Worm (Caenorhabditis elegans) whole organism, young adult: Measurements from ENCODE around the gene sco-1.

Experiments used
- D2030.7 ChIP-seq: fragments of 200-800 bp; sonication (Bioruptor generic); IDR thresholded peaks from 2 replicates; pipeline ENCODE4 v1.3.6; 2022; ENCODE audit warnings: missing genetic modification reagents, missing genetic modification characterization, missing compliant biosample characterization
- F22D6.2 ChIP-seq: sonication (generic microtip); optimal IDR thresholded peaks from 2 replicates; lab custom pipeline; 2016; ENCODE audit warnings: mild to moderate bottlenecking, missing genetic modification characterization, missing compliant biosample characterization
- F33H1.4 ChIP-seq: fragments of 200-800 bp; sonication (Bioruptor generic); IDR thresholded peaks from 2 replicates; pipeline ENCODE4 v1.3.6; 2022; ENCODE audit warnings: missing genetic modification reagents, missing genetic modification characterization, missing compliant biosample characterization
- F39B2.1 ChIP-seq: fragments of 200-800 bp; sonication (Bioruptor generic); IDR thresholded peaks from 2 replicates; pipeline ENCODE4 v1.3.6; 2022; ENCODE audit warnings: missing genetic modification reagents, missing genetic modification characterization, missing compliant biosample characterization
- F52B5.7 ChIP-seq: sonication (generic microtip); optimal IDR thresholded peaks from 2 replicates; lab custom pipeline; 2016; ENCODE audit warnings: mild to moderate bottlenecking, missing genetic modification characterization, missing compliant biosample characterization
- T07F8.4 ChIP-seq: sonication (generic microtip); optimal IDR thresholded peaks from 2 replicates; lab custom pipeline; 2016; ENCODE audit warnings: mild to moderate bottlenecking, missing genetic modification characterization, moderate library complexity, missing compliant biosample characterization
- akir-1 ChIP-seq: fragments of 200-800 bp; sonication (Bioruptor generic); optimal IDR thresholded peaks from 2 replicates; lab custom pipeline; 2018; ENCODE audit warnings: mild to moderate bottlenecking, missing genetic modification characterization, moderate library complexity, missing compliant biosample characterization
- aptf-3 ChIP-seq: fragments of 200-800 bp; sonication (Bioruptor generic); IDR thresholded peaks from 2 replicates; pipeline ENCODE4 v1.3.6; 2022; ENCODE audit warnings: missing genetic modification characterization, missing compliant biosample characterization
- attf-3 ChIP-seq: fragments of 200-800 bp; sonication (Bioruptor generic); conservative IDR thresholded peaks from 2 replicates; pipeline ENCODE4 v1.3.6; 2022; ENCODE audit warnings: missing genetic modification reagents, missing genetic modification characterization, missing compliant biosample characterization
- attf-5 ChIP-seq: fragments of 200-800 bp; sonication (Bioruptor generic); optimal IDR thresholded peaks from 2 replicates; lab custom pipeline; 2018; ENCODE audit warnings: mild to moderate bottlenecking, missing genetic modification characterization, missing compliant biosample characterization
- cebp-2 ChIP-seq: fragments of 200-800 bp; sonication (Bioruptor generic); IDR thresholded peaks from 2 replicates; pipeline ENCODE4 v1.3.6; 2022; ENCODE audit warnings: missing genetic modification characterization, missing compliant biosample characterization
- ceh-58 ChIP-seq: fragments of 200-800 bp; sonication (Bioruptor generic); IDR thresholded peaks from 2 replicates; pipeline ENCODE4 v1.3.6; 2022; ENCODE audit warnings: missing genetic modification characterization, missing compliant biosample characterization
- ceh-91 ChIP-seq: fragments of 200-800 bp; sonication (Bioruptor generic); IDR thresholded peaks from 2 replicates; pipeline ENCODE4 v1.3.6; 2022; ENCODE audit warnings: missing genetic modification reagents, missing genetic modification characterization, missing compliant biosample characterization
- egl-44 ChIP-seq: fragments of 200-800 bp; sonication (Bioruptor generic); IDR thresholded peaks from 2 replicates; pipeline ENCODE4 v1.3.6; 2022; ENCODE audit warnings: missing genetic modification reagents, missing genetic modification characterization, missing compliant biosample characterization
- ekl-4 ChIP-seq: fragments of 200-800 bp; sonication (Bioruptor generic); IDR thresholded peaks from 2 replicates; pipeline ENCODE4 v1.3.6; 2022; ENCODE audit warnings: missing genetic modification reagents, missing genetic modification characterization, missing compliant biosample characterization
- gei-17 ChIP-seq: fragments of 200-800 bp; sonication (Bioruptor generic); optimal IDR thresholded peaks from 2 replicates; lab custom pipeline; 2018; ENCODE audit warnings: mild to moderate bottlenecking, missing genetic modification characterization, missing compliant biosample characterization
- hmg-20 ChIP-seq: fragments of 200-800 bp; sonication (Bioruptor generic); IDR thresholded peaks from 2 replicates; pipeline ENCODE4 v1.3.6; 2022; ENCODE audit warnings: missing genetic modification reagents, missing genetic modification characterization, missing compliant biosample characterization
- let-526 ChIP-seq: fragments of 200-800 bp; sonication (Bioruptor generic); IDR thresholded peaks from 2 replicates; pipeline ENCODE4 v1.3.6; 2022; ENCODE audit warnings: missing genetic modification reagents, missing genetic modification characterization, missing compliant biosample characterization
- let-607 ChIP-seq, 2 experiments: fragments of 200-800 bp in 1 of 2; sonication (Bioruptor generic) in 1 of 2; sonication (generic microtip) in 1 of 2; optimal IDR thresholded peaks; 2 replicates each; lab custom pipeline; 2016 to 2018; ENCODE audit warnings: mild to moderate bottlenecking in 2 of 2, missing compliant biosample characterization in 2 of 2, missing genetic modification characterization in 2 of 2, moderate library complexity in 2 of 2, missing genotype in 1 of 2
- mcd-1 ChIP-seq: fragments of 200-800 bp; sonication (Bioruptor generic); IDR thresholded peaks from 2 replicates; pipeline ENCODE4 v1.3.6; 2022; ENCODE audit warnings: missing genetic modification reagents, missing genetic modification characterization, missing compliant biosample characterization
- mel-28 ChIP-seq: sonication (generic microtip); optimal IDR thresholded peaks from 2 replicates; lab custom pipeline; 2016; ENCODE audit warnings: borderline replicate concordance, mild to moderate bottlenecking, missing genetic modification characterization, missing compliant biosample characterization
- nfyb-1 ChIP-seq: fragments of 200-800 bp; sonication (Bioruptor generic); IDR thresholded peaks from 2 replicates; pipeline ENCODE4 v1.3.6; 2022; ENCODE audit warnings: missing genetic modification reagents, missing genetic modification characterization, missing compliant biosample characterization
- pbrm-1 ChIP-seq: fragments of 200-800 bp; sonication (Bioruptor generic); IDR thresholded peaks from 2 replicates; pipeline ENCODE4 v1.3.6; 2022; ENCODE audit warnings: missing genetic modification reagents, missing genetic modification characterization, missing compliant biosample characterization
- rpc-1 ChIP-seq, 2 experiments: fragments of 150-350 bp in 1 of 2; sonication (generic microtip) in 1 of 2; optimal IDR thresholded peaks; 2 replicates each; lab custom pipeline; 2014 to 2018; ENCODE audit warnings: missing biosample characterization in 1 of 2, missing genetic modification characterization in 1 of 2, missing genetic modification reagents in 1 of 2, missing genotype in 1 of 2
- sdz-38 ChIP-seq: sonication (generic microtip); optimal IDR thresholded peaks from 2 replicates; lab custom pipeline; 2016; ENCODE audit warnings: missing genotype, missing genetic modification characterization, missing compliant biosample characterization
- snpc-1.3 ChIP-seq: sonication (generic microtip); optimal IDR thresholded peaks from 2 replicates; lab custom pipeline; 2017; ENCODE audit warnings: missing genetic modification characterization, mild to moderate bottlenecking, missing compliant biosample characterization, antibody characterized with exemption, moderate library complexity, missing genotype, missing genetic modification reagents; ENCODE audit not compliant: insufficient read depth
- snpc-3.4 ChIP-seq: sonication (generic microtip); optimal IDR thresholded peaks from 2 replicates; lab custom pipeline; 2017; ENCODE audit warnings: missing genetic modification characterization, mild to moderate bottlenecking, missing compliant biosample characterization, antibody characterized with exemption, moderate library complexity, missing genotype, missing genetic modification reagents
- tbx-9 ChIP-seq: sonication (generic microtip); optimal IDR thresholded peaks from 2 replicates; lab custom pipeline; 2016; ENCODE audit warnings: borderline replicate concordance, missing genetic modification characterization, inconsistent platforms, missing compliant biosample characterization
- xnd-1 ChIP-seq: sonication (generic microtip); optimal IDR thresholded peaks from 2 replicates; lab custom pipeline; 2016; ENCODE audit warnings: missing genotype, missing genetic modification reagents, missing genetic modification characterization, missing compliant biosample characterization
- ztf-18 ChIP-seq: sonication (generic microtip); optimal IDR thresholded peaks from 2 replicates; lab custom pipeline; 2016; ENCODE audit warnings: missing genotype, mild to moderate bottlenecking, missing genetic modification characterization, missing compliant biosample characterization
- ztf-25 ChIP-seq: fragments of 200-800 bp; sonication (Bioruptor generic); IDR thresholded peaks from 2 replicates; pipeline ENCODE4 v1.3.6; 2022; ENCODE audit warnings: missing genetic modification reagents, missing genetic modification characterization, missing compliant biosample characterization

Gene sco-1

ce11 chrII:4281743-4282142 lies 17.7 kb upstream of the sco-1 start, which contains the start of gene C01F1.5:
TSS of gene C01F1.5 (minus strand) at chrII:4281845.
- TF ChIP-seq ceh-58 (GFP tag; lab: Robert Waterston, UW), result no peak
- no peak for TF ChIP-seq akir-1 (GFP tag; lab: Kevin White, UChicago)
- no peak for TF ChIP-seq F22D6.2 (tag; lab: Kevin White, UChicago)
- peak; percentile 5 for TF ChIP-seq snpc-3.4
- TF ChIP-seq, all 124 proteins: peak for 1

ce11 chrII:4284305-4285193 lies 14.9 kb upstream of the sco-1 start:
- TF ChIP-seq nfyb-1, result peak; percentile 66; the same call in 1 of the 2 replicates
- no peak for TF ChIP-seq snpc-1.3 (tag; lab: Kevin White, UChicago)
- TF ChIP-seq let-607 (tag; optimal IDR thresholded peaks at IDR 0.05; lab: Kevin White, UChicago), result no peak
- TF ChIP-seq gei-17, result no peak
- TF ChIP-seq ekl-4, result no peak
- TF ChIP-seq egl-44, result no peak
- no peak for TF ChIP-seq tbx-9 (tag; lab: Kevin White, UChicago)
- no peak for TF ChIP-seq F39B2.1

- TF ChIP-seq nfyb-1 (0 out of 2 replicates have a peak, but pooled peaks have one; percentile 31), sdz-38 (tag; lab: Kevin White, UChicago) (no peak)
These were observed 12.5 kb upstream of the sco-1 start for ce11 chrII:4286921-4287320.

- TF ChIP-seq mel-28, result no peak
- TF ChIP-seq cebp-2 (GFP tag; lab: Robert Waterston, UW), result no peak
- TF ChIP-seq ztf-25 (GFP tag; lab: Robert Waterston, UW), result no peak
- TF ChIP-seq mcd-1 (GFP tag; lab: Robert Waterston, UW), result no peak
- TF ChIP-seq T07F8.4 (tag; lab: Kevin White, UChicago), result no peak
- no peak for TF ChIP-seq F52B5.7 (tag; lab: Kevin White, UChicago)
- TF ChIP-seq hmg-20 (GFP tag; lab: Robert Waterston, UW), result no peak
- no peak for TF ChIP-seq let-526 (GFP tag; lab: Robert Waterston, UW)
- no peak for TF ChIP-seq F33H1.4 (GFP tag; lab: Robert Waterston, UW)
- no peak for TF ChIP-seq pbrm-1
- TF ChIP-seq snpc-3.4, result no peak
- no peak for TF ChIP-seq attf-5 (GFP tag; lab: Kevin White, UChicago)
- no peak for TF ChIP-seq rpc-1 (optimal IDR thresholded peaks at IDR 0.05; lab: Kevin White, UChicago)
- TF ChIP-seq rpc-1 (tag; optimal IDR thresholded peaks at IDR 0.05; lab: Kevin White, UChicago), result no peak
- TF ChIP-seq F22D6.2 (tag; lab: Kevin White, UChicago), result no peak
- no peak for TF ChIP-seq aptf-3 (GFP tag; lab: Robert Waterston, UW)
These were observed 11.3 kb upstream of the sco-1 start, which contains the start of gene C01F1.6 for ce11 chrII:4288111-4288510. TSS of gene C01F1.6 (minus strand) at chrII:4288211.

ce11 chrII:4288572-4288971 lies 10.9 kb upstream of the sco-1 start:
- TF ChIP-seq xnd-1 (tag; lab: Kevin White, UChicago), result no peak
- TF ChIP-seq ztf-18 (tag; lab: Kevin White, UChicago), result no peak
- TF ChIP-seq D2030.7 (GFP tag; lab: Robert Waterston, UW), result no peak
- TF ChIP-seq ceh-91 (GFP tag; lab: Robert Waterston, UW), result no peak
- TF ChIP-seq attf-3 (GFP tag; lab: Robert Waterston, UW), result no peak
- TF ChIP-seq, all 124 proteins: peak for 0
